Worm (Caenorhabditis elegans) whole organism, L4/young adult: ENCODE data around the gene T28A11.16.

ENCODE experiments used
- dao-5 ChIP-seq: sonication (generic microtip); optimal IDR thresholded peaks from 2 replicates; lab custom pipeline; 2016; ENCODE audit warnings: missing genotype, missing genetic modification characterization, moderate library complexity, missing compliant biosample characterization
- him-1 ChIP-seq: sonication (generic microtip); optimal IDR thresholded peaks from 2 replicates; lab custom pipeline; 2016; ENCODE audit warnings: missing genotype, missing genetic modification reagents, missing genetic modification characterization, missing compliant biosample characterization

DNA sequence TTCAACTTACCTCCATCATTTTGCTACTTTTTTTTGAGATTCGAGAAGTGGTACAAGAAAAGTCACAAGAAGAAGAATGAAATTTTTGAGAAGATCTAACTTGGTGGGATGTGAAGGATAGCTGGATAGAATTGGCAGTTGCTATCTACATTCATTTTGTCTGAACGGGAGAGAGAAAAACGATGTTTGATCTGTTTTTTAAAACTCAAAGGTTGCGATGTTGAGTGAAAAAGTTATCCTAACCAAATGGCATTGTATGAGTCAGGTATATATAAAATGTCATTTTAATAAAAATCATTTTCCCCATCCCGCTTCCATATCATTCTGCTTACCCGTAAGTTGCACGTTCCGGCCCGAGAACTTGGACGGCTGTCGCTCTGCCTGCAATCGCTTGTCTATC is 30.2 kb upstream of the T28A11.16 start, which contains the start of gene F35F10.6:
- TF ChIP-seq dao-5 = no peak
- no peak for TF ChIP-seq him-1 (tag; lab: Kevin White, UChicago)
